Worm (Caenorhabditis elegans): ENCODE results near the gene ddx-17.
"Not testable (repeated sequence)": the region's sequence is repeated elsewhere in the genome, so short reads cannot be mapped to it uniquely, and the experiment has no call there.

The ddx-17 gene

ce11 chrV:14012002-14012554 lies at the start of gene ddx-17, which contains the start of gene aip-1:
Gene ddx-17 (minus strand): TSS chrV:14012052.
Gene aip-1 (plus strand): TSS chrV:14012333.
- no peak for TF ChIP-seq unc-62 (GFP tag; optimal IDR thresholded peaks at IDR 0.05)

- no peak for TF ChIP-seq unc-62 (GFP tag; optimal IDR thresholded peaks at IDR 0.05)
These were observed 45.7 kb upstream of the ddx-17 start, which contains the start of gene F58D12.3 for ce11 chrV:14057540-14057939. Gene F58D12.3 (plus strand): TSS chrV:14057840.

ce11 chrV:14049274-14049673 lies 37.4 kb upstream of the ddx-17 start, which contains the start of gene F58D12.1:
Gene F58D12.1 (plus strand): TSS chrV:14049574.
- TF ChIP-seq unc-62 (GFP tag; optimal IDR thresholded peaks at IDR 0.05): not testable (repeated sequence)

DNA sequence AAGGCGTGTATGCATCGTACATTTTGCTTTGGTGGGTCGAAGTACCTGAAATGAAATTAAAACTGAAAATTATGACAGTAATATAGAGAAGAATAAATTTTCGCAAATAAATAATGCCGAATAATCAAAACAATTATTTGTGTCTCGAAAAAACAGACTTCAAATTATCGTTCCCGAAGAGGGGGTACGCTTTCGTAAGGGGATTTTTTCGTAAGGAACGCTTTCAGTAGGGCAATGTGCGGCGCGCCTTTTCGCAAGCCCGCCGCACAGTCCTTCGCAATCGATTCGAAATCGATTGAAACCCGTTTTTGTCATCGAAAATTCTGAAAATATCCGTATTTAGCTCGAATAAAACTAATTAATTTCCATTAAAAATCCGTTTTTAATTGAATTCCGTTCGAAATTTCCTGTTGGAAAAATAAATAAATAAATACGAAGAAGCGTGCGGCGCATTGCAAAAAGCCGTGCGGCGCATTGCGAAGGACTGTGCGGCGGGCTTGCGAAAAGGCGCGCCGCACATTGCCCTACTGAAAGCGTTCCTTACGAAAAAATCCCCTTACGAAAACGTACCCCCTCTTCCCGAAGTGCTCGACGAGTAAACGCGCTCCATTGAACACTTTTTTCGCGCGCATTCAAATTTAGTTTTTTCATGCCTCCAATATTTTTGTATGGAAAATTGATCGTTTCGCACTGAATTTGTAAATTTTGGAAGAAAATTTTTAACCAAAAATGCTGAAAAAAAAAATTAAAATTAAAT lies 26.7 kb upstream of the ddx-17 start, which contains the start of gene vps-39:
Gene vps-39, minus strand, starts transcription at position 51 of the 757 bp plus-strand sequence.
- TF ChIP-seq unc-62 (GFP tag; optimal IDR thresholded peaks at IDR 0.05): not testable (repeated sequence)

DNA sequence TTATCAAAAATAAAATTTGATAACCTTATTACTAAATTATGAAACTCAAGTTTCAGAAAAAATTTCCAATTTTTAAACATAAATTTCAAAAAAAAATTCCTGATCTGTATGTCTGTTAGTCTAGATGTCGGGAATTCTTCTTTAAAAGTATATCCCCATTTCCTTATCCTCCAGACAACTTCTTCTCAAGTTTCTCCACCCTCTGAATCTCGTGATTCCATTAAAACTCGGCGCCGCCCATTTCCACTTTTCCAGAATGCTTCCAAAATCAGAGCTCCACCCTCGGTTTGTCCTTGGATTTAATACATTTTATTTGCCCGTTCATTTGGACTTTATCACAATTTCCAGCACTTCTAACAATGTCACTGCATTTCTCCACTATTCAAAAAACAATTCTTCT lies 21.8 kb upstream of the ddx-17 start, which contains the start of gene ins-10:
Gene ins-10, plus strand, starts transcription at position 301 of the 400 bp plus-strand sequence.
- TF ChIP-seq unc-62 (GFP tag; optimal IDR thresholded peaks at IDR 0.05): no peak

DNA sequence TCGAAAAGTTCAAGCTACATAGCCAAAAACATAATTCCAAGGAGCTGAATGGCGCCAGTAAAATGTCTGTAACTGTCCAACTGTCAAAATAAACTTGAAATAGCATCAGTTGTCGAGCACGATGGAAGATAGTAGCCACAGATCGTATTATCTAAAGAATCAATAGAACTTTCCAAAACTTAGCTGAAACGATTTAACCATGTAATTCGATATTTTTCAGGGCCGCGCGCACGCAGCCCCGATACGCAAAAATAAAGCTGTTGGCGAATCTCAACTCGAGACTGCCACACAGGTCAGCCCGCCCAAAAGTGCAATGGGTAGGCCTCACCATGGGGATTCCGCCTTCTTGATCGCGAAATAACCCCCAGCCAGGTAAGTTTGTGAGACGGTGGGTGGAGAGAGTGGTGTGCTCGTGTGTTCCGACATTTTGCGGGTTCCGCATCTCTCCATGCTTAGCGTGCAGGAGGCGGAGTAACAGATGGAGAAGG lies 16.4 kb upstream of the ddx-17 start:
- no peak for TF ChIP-seq unc-62 (GFP tag; optimal IDR thresholded peaks at IDR 0.05)

DNA sequence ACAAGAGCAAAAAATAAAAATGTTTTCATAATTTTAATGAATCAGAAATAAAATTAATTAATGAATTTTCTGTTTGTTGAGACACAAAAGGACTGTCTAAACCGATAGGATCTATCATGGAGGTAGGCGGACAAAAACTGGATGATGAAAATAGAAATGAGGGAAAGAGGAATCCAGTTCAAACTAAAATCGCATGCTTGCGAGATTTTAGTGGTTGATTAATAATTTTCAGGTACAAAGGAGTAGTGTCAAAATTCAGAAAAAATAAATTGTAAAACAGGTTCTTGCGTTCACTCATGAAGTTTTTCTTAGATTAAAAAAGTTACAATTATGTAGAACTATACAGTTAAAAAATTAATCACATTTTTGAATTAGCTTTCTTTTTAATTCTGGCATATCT lies 15.5 kb upstream of the ddx-17 start, which contains the start of gene T08G5.3:
Gene T08G5.3, minus strand, starts transcription at position 101 of the 400 bp plus-strand sequence.
- no peak for TF ChIP-seq unc-62 (GFP tag; optimal IDR thresholded peaks at IDR 0.05)

- no peak for TF ChIP-seq unc-62 (GFP tag; optimal IDR thresholded peaks at IDR 0.05)
These were observed 14.3 kb upstream of the ddx-17 start, which contains the start of gene T08G5.2 for ce11 chrV:14026194-14026593. Gene T08G5.2 (minus strand): TSS chrV:14026294.

DNA sequence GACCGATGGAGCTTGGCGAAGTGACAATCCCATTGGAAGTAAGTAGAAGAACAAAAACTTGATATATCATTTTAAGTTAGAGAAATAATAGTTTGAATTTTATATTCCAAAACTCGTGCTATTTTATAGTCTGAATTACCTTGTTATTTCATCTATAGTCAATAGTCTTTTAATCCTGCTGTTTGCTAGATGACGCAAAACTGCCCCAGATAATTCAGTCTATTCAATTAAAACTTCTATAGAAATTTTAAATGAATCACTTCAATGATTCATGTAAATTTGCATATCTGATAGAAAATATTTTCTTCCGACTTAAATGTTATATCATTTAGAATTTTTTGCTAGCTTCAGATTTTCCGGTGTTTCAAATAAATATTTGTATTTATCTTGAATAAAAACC lies 11.2 kb upstream of the ddx-17 start, which contains the start of gene T08G5.15:
Gene T08G5.15, minus strand, starts transcription at position 101 of the 400 bp plus-strand sequence.
- no peak for TF ChIP-seq unc-62 (GFP tag; optimal IDR thresholded peaks at IDR 0.05)

DNA sequence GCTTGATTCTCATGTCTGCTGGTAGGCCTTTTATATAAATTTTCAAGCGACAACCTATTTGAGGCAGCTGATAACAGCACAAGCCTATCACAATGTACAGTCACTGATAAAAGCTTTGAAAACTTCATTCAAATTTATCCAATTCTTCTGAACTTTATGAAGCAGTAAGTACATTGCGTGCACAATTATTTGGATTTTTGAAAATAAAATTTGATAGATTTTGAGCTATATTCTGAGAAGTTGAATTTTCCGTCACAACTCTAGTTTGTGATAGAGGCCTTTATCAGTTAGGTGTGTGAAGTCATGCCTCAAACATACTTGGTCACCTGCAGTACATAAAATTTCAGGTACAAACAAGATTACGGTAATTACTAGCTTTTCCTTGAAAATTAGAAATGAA lies 6.8 kb upstream of the ddx-17 start, which contains the start of the genes mtl-2 and T08G5.1:
Gene mtl-2, minus strand, starts transcription at position 34 of the 400 bp plus-strand sequence.
Gene T08G5.1, plus strand, starts transcription at position 127 of the 400 bp plus-strand sequence.
- no peak for TF ChIP-seq unc-62 (GFP tag; optimal IDR thresholded peaks at IDR 0.05)

DNA sequence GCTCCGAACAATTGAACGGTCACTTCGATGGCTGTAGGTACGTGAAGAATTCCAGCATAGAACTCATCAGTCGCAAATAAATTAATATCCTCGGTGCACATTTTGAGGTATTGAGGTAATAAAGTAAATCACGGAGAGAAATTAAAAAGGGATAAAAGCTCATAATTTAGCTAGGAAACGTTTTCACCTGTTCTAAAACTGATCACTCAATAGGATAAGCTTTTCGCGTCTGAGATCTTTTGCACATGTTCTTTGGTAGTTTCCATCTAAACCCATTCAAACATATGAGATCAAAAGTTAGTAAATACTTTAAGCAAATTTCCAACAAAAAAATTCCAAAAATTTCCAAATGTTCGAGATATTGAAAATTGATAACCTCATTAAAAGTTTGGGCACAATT lies 5.6 kb upstream of the ddx-17 start, which contains the start of gene srh-308:
Gene srh-308, minus strand, starts transcription at position 101 of the 400 bp plus-strand sequence.
- no peak for TF ChIP-seq unc-62 (GFP tag; optimal IDR thresholded peaks at IDR 0.05)

DNA sequence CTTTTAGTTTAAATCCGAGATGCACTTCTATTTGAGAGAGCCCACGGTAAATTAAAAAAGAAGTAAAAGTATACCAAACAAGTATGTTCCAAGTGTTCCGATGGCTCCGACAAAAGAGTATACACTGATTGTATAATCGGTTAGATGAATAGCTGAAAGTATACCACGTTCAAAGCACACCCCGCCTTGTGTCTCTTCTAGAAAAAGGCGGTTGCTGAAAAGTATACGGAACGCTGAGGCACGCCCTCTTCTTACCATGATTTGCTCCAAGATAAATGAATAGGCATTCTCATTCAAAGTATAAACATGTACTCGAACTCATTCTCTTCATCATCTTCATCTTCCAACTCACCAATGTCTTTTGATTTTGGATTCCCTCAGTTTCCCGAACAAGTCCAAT lies 2.5 kb upstream of the ddx-17 start, which contains the start of gene end-3:
Gene end-3, plus strand, starts transcription at position 301 of the 400 bp plus-strand sequence.
- TF ChIP-seq unc-62 (GFP tag; optimal IDR thresholded peaks at IDR 0.05): no peak

DNA sequence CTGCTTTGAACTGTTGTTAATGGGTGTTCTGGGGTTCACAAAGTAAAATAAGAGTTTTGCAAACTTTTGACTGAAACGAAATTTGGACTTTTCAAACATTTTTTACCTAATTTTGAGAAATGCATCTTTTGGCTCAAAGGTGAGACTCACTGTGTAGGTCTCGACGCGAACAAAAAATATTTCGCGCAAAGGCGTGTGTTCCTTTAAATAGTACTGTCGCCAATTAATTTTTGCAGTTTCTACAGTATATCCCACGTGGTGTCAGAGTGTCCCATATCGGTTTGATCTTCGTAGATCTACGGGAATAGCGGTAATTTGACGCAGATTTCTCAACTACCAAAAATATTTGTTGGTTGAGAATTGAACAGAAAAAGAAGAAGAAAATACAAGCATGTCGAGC lies 1.8 kb upstream of the ddx-17 start:
- TF ChIP-seq unc-62 (GFP tag; optimal IDR thresholded peaks at IDR 0.05): no peak

ce11 chrV:14011427-14011826 lies 425 bp downstream of the ddx-17 start:
- no peak for TF ChIP-seq unc-62 (GFP tag; optimal IDR thresholded peaks at IDR 0.05)

- no peak for TF ChIP-seq unc-62 (GFP tag; optimal IDR thresholded peaks at IDR 0.05)
These were observed 1.8 kb downstream of the ddx-17 start for ce11 chrV:14010021-14010420.

ce11 chrV:14008353-14008859 lies 3.4 kb downstream of the ddx-17 start:
- TF ChIP-seq unc-62 (GFP tag; optimal IDR thresholded peaks at IDR 0.05): no peak

Data from whole organism, dauer.